Worm (Caenorhabditis elegans) whole organism, L1 larva: ENCODE data around the gene mccc-1.
"Not testable (repeated sequence)": the region's sequence is repeated elsewhere in the genome, so short reads cannot be mapped to it uniquely, and the experiment has no call there.

Source experiments
- C34B4.2 ChIP-seq: sonication (generic microtip); optimal IDR thresholded peaks from 2 replicates; lab custom pipeline; 2017; ENCODE audit warnings: mild to moderate bottlenecking, missing genetic modification characterization, missing compliant biosample characterization
- Y116A8C.19 ChIP-seq: sonication (generic microtip); optimal IDR thresholded peaks from 2 replicates; lab custom pipeline; 2016; ENCODE audit warnings: missing compliant biosample characterization, missing genetic modification characterization, borderline replicate concordance
- aha-1 ChIP-seq: fragments of 150-350 bp; optimal IDR thresholded peaks from 2 replicates; lab custom pipeline; 2014; ENCODE audit warnings: missing biosample characterization, missing genetic modification characterization
- ama-1 ChIP-seq: fragments of 150-350 bp; optimal IDR thresholded peaks from 2 replicates; lab custom pipeline; 2014
- ceh-63 ChIP-seq: fragments of 200-800 bp; sonication (Bioruptor generic); optimal IDR thresholded peaks from 2 replicates; lab custom pipeline; 2018; ENCODE audit warnings: mild to moderate bottlenecking, missing genetic modification characterization, missing compliant biosample characterization
- ceh-88 ChIP-seq: fragments of 200-800 bp; sonication (Bioruptor generic); IDR thresholded peaks from 2 replicates; pipeline ENCODE4 v1.3.6; 2022; ENCODE audit warnings: missing genetic modification characterization, missing compliant biosample characterization
- dpl-1 ChIP-seq, 3 experiments: fragments of 150-350 bp in 2 of 3; sonication (generic microtip) in 1 of 3; optimal IDR thresholded peaks; 2 replicates each; lab custom pipeline; 2014 to 2017; ENCODE audit warnings: missing biosample characterization in 3 of 3, missing genetic modification characterization in 3 of 3, missing genetic modification reagents in 3 of 3
- dsc-1 ChIP-seq: sonication (generic microtip); optimal IDR thresholded peaks from 2 replicates; lab custom pipeline; 2016; ENCODE audit warnings: mild to moderate bottlenecking, missing genetic modification characterization, missing compliant biosample characterization
- efl-1 ChIP-seq, 4 experiments: fragments of 150-350 bp; optimal IDR thresholded peaks in 3 of 4; peaks in 1 of 4; 1 replicate in 1 of 4; 2 replicates in 3 of 4; lab custom pipeline; 2014; ENCODE audit warnings: missing biosample characterization in 2 of 4, missing genetic modification characterization in 2 of 4, missing genetic modification reagents in 2 of 4
- egl-13 ChIP-seq: sonication (generic microtip); optimal IDR thresholded peaks from 2 replicates; lab custom pipeline; 2016; ENCODE audit warnings: missing genotype, missing genetic modification reagents, missing genetic modification characterization, missing compliant biosample characterization
- elt-2 ChIP-seq: sonication (generic microtip); optimal IDR thresholded peaks from 2 replicates; lab custom pipeline; 2016; ENCODE audit warnings: missing genetic modification characterization, mild to moderate bottlenecking, inconsistent platforms, missing compliant biosample characterization, missing genetic modification reagents
- fkh-4 ChIP-seq: sonication (generic microtip); optimal IDR thresholded peaks from 2 replicates; lab custom pipeline; 2016; ENCODE audit warnings: missing compliant biosample characterization, missing genetic modification characterization, borderline replicate concordance
- grh-1 ChIP-seq: fragments of 200-800 bp; sonication (Bioruptor generic); IDR thresholded peaks from 2 replicates; pipeline ENCODE4 v1.3.6; 2022; ENCODE audit warnings: missing genetic modification reagents, missing genetic modification characterization, missing compliant biosample characterization
- hpl-2 ChIP-seq: fragments of 150-350 bp; optimal IDR thresholded peaks from 2 replicates; lab custom pipeline; 2014; ENCODE audit warnings: missing biosample characterization, missing genetic modification reagents, missing genetic modification characterization
- isw-1 ChIP-seq: fragments of 200-800 bp; sonication (Bioruptor generic); IDR thresholded peaks from 2 replicates; pipeline ENCODE4 v1.3.6; 2022; ENCODE audit warnings: missing genetic modification characterization, missing compliant biosample characterization
- lin-15B ChIP-seq: fragments of 150-350 bp; sonication (generic microtip); optimal IDR thresholded peaks from 3 replicates; lab custom pipeline; 2014; ENCODE audit warnings: missing biosample characterization, missing genetic modification characterization
- lsy-2 ChIP-seq, 2 experiments: fragments of 150-350 bp; optimal IDR thresholded peaks; 2 replicates each; lab custom pipeline; 2014; ENCODE audit warnings: missing biosample characterization in 2 of 2, missing genetic modification characterization in 2 of 2
- mab-9 ChIP-seq: fragments of 200-800 bp; sonication (Bioruptor generic); IDR thresholded peaks from 2 replicates; pipeline ENCODE4 v1.3.6; 2022; ENCODE audit warnings: missing genetic modification reagents, missing genetic modification characterization, missing compliant biosample characterization
- mdl-1 ChIP-seq, 2 experiments: fragments of 150-350 bp; optimal IDR thresholded peaks; 2 replicates each; lab custom pipeline; 2014 to 2017; ENCODE audit warnings: missing biosample characterization in 2 of 2, missing genetic modification characterization in 2 of 2, inconsistent platforms in 1 of 2
- mef-2 ChIP-seq: fragments of 150-350 bp; optimal IDR thresholded peaks from 2 replicates; lab custom pipeline; 2014; ENCODE audit warnings: missing biosample characterization, missing genetic modification characterization
- nhr-20 ChIP-seq: sonication (generic microtip); optimal IDR thresholded peaks from 2 replicates; lab custom pipeline; 2016; ENCODE audit warnings: mild to moderate bottlenecking, missing genetic modification characterization, missing compliant biosample characterization
- nhr-237 ChIP-seq: fragments of 150-350 bp; optimal IDR thresholded peaks from 2 replicates; lab custom pipeline; 2014; ENCODE audit warnings: missing biosample characterization, missing genetic modification characterization
- nhr-28 ChIP-seq: fragments of 150-350 bp; optimal IDR thresholded peaks from 2 replicates; lab custom pipeline; 2014; ENCODE audit warnings: missing biosample characterization, missing genetic modification characterization
- nhr-47 ChIP-seq: sonication (generic microtip); optimal IDR thresholded peaks from 2 replicates; lab custom pipeline; 2016; ENCODE audit warnings: mild to moderate bottlenecking, missing genetic modification characterization, moderate library complexity, missing compliant biosample characterization
- snu-23 ChIP-seq: sonication (generic microtip); optimal IDR thresholded peaks from 2 replicates; lab custom pipeline; 2016; ENCODE audit warnings: missing genetic modification characterization, missing compliant biosample characterization
- tbx-2 ChIP-seq: sonication (generic microtip); optimal IDR thresholded peaks from 2 replicates; lab custom pipeline; 2016; ENCODE audit warnings: missing genetic modification characterization, missing compliant biosample characterization
- tlp-1 ChIP-seq: fragments of 150-350 bp; optimal IDR thresholded peaks from 2 replicates; lab custom pipeline; 2014; ENCODE audit warnings: missing biosample characterization, missing genetic modification characterization
- unc-30 ChIP-seq: sonication (generic microtip); optimal IDR thresholded peaks from 2 replicates; lab custom pipeline; 2017; ENCODE audit warnings: missing biosample characterization, missing genetic modification characterization
- unc-98 ChIP-seq: fragments of 200-800 bp; sonication (Bioruptor generic); IDR thresholded peaks from 2 replicates; pipeline ENCODE4 v1.3.6; 2022; ENCODE audit warnings: missing genetic modification characterization, missing compliant biosample characterization
- vab-15 ChIP-seq: sonication (generic microtip); optimal IDR thresholded peaks from 2 replicates; lab custom pipeline; 2017; ENCODE audit warnings: missing genotype, mild to moderate bottlenecking, missing genetic modification characterization, missing compliant biosample characterization

Gene mccc-1

DNA sequence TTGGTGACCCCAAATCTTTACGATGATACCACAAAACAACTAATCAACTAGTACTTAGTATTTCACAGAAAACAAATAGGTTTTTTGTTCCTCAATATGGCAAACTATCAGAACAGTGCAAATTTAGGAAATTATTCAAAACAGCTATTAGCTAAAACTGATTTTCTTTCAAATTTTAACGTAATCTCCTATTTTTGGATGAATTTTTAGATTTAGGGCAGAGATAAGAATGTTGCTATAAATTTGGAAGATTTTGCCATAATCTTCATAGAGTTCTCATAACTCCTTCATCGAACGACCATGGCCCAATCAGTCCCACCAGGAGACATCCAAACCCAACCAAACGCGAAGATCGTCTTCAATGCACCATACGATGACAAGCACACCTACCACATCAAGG lies 47.0 kb upstream of the mccc-1 start, which contains the start of gene msp-10:
TSS of gene msp-10 (plus strand) at position 301 of the 400 bp plus-strand sequence.
- TF ChIP-seq mab-9; grh-1; nhr-20 (tag; lab: Kevin White, UChicago): not testable (repeated sequence)

- no peak for TF ChIP-seq isw-1 (GFP tag; lab: Robert Waterston, UW)
- no peak for TF ChIP-seq lin-15B
- no peak for TF ChIP-seq unc-30 (tag; lab: Kevin White, UChicago)
- no peak for TF ChIP-seq mef-2 (tag; lab: Kevin White, UChicago)
- TF ChIP-seq hpl-2 (GFP tag; lab: Kevin White, UChicago), result no peak
- TF ChIP-seq unc-98, result no peak
- no peak for TF ChIP-seq elt-2 (tag; lab: Kevin White, UChicago)
- TF ChIP-seq nhr-28 (tag; lab: Kevin White, UChicago), result no peak
- TF ChIP-seq, all 84 proteins: peak for 0
These were observed 43.3 kb upstream of the mccc-1 start, which contains the start of the genes kin-24 and msp-56 for ce11 chrIV:9840984-9841590. kin-24 (minus strand) TSS chrIV:9841084. msp-56 (plus strand) TSS chrIV:9841540.

ce11 chrIV:9842071-9842470 lies 42.3 kb upstream of the mccc-1 start, which contains the start of gene K07F5.17:
K07F5.17 (plus strand) TSS chrIV:9842371.
- TF ChIP-seq vab-15 (tag; lab: Kevin White, UChicago), result no peak

- TF ChIP-seq nhr-237 (tag; lab: Kevin White, UChicago) (no peak), snu-23 (GFP tag; lab: Kevin White, UChicago) (no peak), ceh-63 (GFP tag; lab: Kevin White, UChicago) (no peak), ama-1 (lab: Kevin White, UChicago) (no peak), aha-1 (tag; lab: Kevin White, UChicago) (no peak), hpl-2 (GFP tag; lab: Kevin White, UChicago) (no peak), dsc-1 (no peak), tlp-1 (tag; lab: Kevin White, UChicago) (no peak), Y116A8C.19 (tag; lab: Kevin White, UChicago) (no peak), tbx-2 (no peak), egl-13 (tag; lab: Kevin White, UChicago) (no peak), elt-2 (tag; lab: Kevin White, UChicago) (no peak)
These were observed 40.6 kb upstream of the mccc-1 start, which contains the start of gene nspd-2 for ce11 chrIV:9843760-9844159. nspd-2 (plus strand) TSS chrIV:9844060.

ce11 chrIV:9846574-9846973 lies 37.8 kb upstream of the mccc-1 start, which contains the start of gene K07F5.6:
K07F5.6 (minus strand) TSS chrIV:9846674.
- TF ChIP-seq efl-1 (optimal IDR thresholded peaks at IDR 0.05; lab: Kevin White, UChicago), result no peak
- peak in 1 of 2 experiments; percentile 64 for TF ChIP-seq efl-1 (GFP tag; optimal IDR thresholded peaks at IDR 0.05 in 1 of 2; lab: Kevin White, UChicago)
- TF ChIP-seq dpl-1 (GFP tag; optimal IDR thresholded peaks at IDR 0.05; lab: Kevin White, UChicago), result no peak
- no peak for TF ChIP-seq C34B4.2 (tag; lab: Kevin White, UChicago)
- TF ChIP-seq, all 84 proteins: peak for 1

ce11 chrIV:9848075-9848474 lies 36.3 kb upstream of the mccc-1 start, which contains the start of gene K07F5.7:
K07F5.7 (minus strand) TSS chrIV:9848175.
- TF ChIP-seq mdl-1 (tag; optimal IDR thresholded peaks at IDR 0.05; lab: Kevin White, UChicago) (no peak), ceh-88 (GFP tag; lab: Robert Waterston, UW) (no peak), aha-1 (tag; lab: Kevin White, UChicago) (no peak), lsy-2 (tag; optimal IDR thresholded peaks at IDR 0.05; lab: Kevin White, UChicago) (no peak)

ce11 chrIV:9849624-9850023 lies 34.7 kb upstream of the mccc-1 start, which contains the start of gene K07F5.8:
K07F5.8 (minus strand) TSS chrIV:9849724.
- TF ChIP-seq fkh-4 (no peak), nhr-47 (no peak)
